Worm (Caenorhabditis elegans): ENCODE measurements around the gene srlf-18.

The srlf-18 gene

ce11 chrIV:11105724-11106123 lies 4.4 kb upstream of the srlf-18 start, which contains the start of gene srlf-24:
Gene srlf-24 (minus strand): TSS chrIV:11105824.
- no peak for TF ChIP-seq fos-1 (tag; optimal IDR thresholded peaks at IDR 0.05)
- TF ChIP-seq pha-4 (tag; optimal IDR thresholded peaks at IDR 0.05): no peak
- no peak for TF ChIP-seq nhr-25 (tag; optimal IDR thresholded peaks at IDR 0.05)
- no peak for TF ChIP-seq lsy-12 (tag; optimal IDR thresholded peaks at IDR 0.05)
- no peak for TF ChIP-seq jun-1 (tag; optimal IDR thresholded peaks at IDR 0.05)
- TF ChIP-seq elt-2 (tag; optimal IDR thresholded peaks at IDR 0.05): no peak
- TF ChIP-seq nhr-77 (tag; optimal IDR thresholded peaks at IDR 0.05): no peak
- TF ChIP-seq nhr-76 (tag; optimal IDR thresholded peaks at IDR 0.05): no peak

- no peak for TF ChIP-seq zag-1 (tag; optimal IDR thresholded peaks at IDR 0.05)
- TF ChIP-seq nhr-43 (tag; optimal IDR thresholded peaks at IDR 0.05; ENCODE audit: poor library complexity, severe bottlenecking): no peak
- TF ChIP-seq fkh-2 (tag; optimal IDR thresholded peaks at IDR 0.05): no peak
Measured at ce11 chrIV:11103501-11103900, 2.2 kb upstream of the srlf-18 start.

- TF ChIP-seq elt-1 (tag; optimal IDR thresholded peaks at IDR 0.05) (no peak), aly-2 (tag; optimal IDR thresholded peaks at IDR 0.05) (no peak), nhr-23 (tag; optimal IDR thresholded peaks at IDR 0.05) (no peak), nhr-77 (tag; optimal IDR thresholded peaks at IDR 0.05) (no peak), skn-1 (tag; optimal IDR thresholded peaks at IDR 0.05) (no peak), egl-27 (tag; optimal IDR thresholded peaks at IDR 0.05) (no peak), eor-1 (tag; optimal IDR thresholded peaks at IDR 0.05) (no peak), pha-4 (tag; optimal IDR thresholded peaks at IDR 0.05) (no peak), nhr-28 (tag; optimal IDR thresholded peaks at IDR 0.05) (no peak), ceh-16 (tag; optimal IDR thresholded peaks at IDR 0.05) (no peak), unc-39 (tag; optimal IDR thresholded peaks at IDR 0.05) (no peak), mdl-1 (tag; optimal IDR thresholded peaks at IDR 0.05) (no peak), fkh-10 (GFP tag; optimal IDR thresholded peaks at IDR 0.05) (no peak), nhr-25 (tag; optimal IDR thresholded peaks at IDR 0.05) (no peak), ceh-9 (tag; optimal IDR thresholded peaks at IDR 0.05) (no peak), unc-62 (GFP tag; optimal IDR thresholded peaks at IDR 0.05) (no peak)
Measured at ce11 chrIV:11102608-11103007, 1.3 kb upstream of the srlf-18 start, which contains the start of gene srlf-17. Gene srlf-17 (minus strand): TSS chrIV:11102708.

- no peak for TF ChIP-seq elt-3 (tag; optimal IDR thresholded peaks at IDR 0.05)
- no peak for TF ChIP-seq nhr-23 (tag; optimal IDR thresholded peaks at IDR 0.05)
- TF ChIP-seq ceh-82 (tag; optimal IDR thresholded peaks at IDR 0.05): no peak
Measured at ce11 chrIV:11100271-11100670, 1.0 kb downstream of the srlf-18 start, which contains the start of gene str-3. Gene str-3 (minus strand): TSS chrIV:11100371.

- no peak for TF ChIP-seq egl-27 (tag; optimal IDR thresholded peaks at IDR 0.05)
- TF ChIP-seq hmg-11 (tag; optimal IDR thresholded peaks at IDR 0.05): no peak
- TF ChIP-seq mml-1 (tag; optimal IDR thresholded peaks at IDR 0.05): no peak
- no peak for TF ChIP-seq ceh-82 (tag; optimal IDR thresholded peaks at IDR 0.05)
- TF ChIP-seq ztf-11 (tag; optimal IDR thresholded peaks at IDR 0.05): no peak
- TF ChIP-seq zag-1 (tag; optimal IDR thresholded peaks at IDR 0.05): no peak
- peak; percentile 37 for TF ChIP-seq pqm-1 (tag; optimal IDR thresholded peaks at IDR 0.05)
- no peak for TF ChIP-seq pha-4 (tag; optimal IDR thresholded peaks at IDR 0.05)
- TF ChIP-seq ZK546.5 (tag; optimal IDR thresholded peaks at IDR 0.05): no peak
- TF ChIP-seq nfya-1 (tag; optimal IDR thresholded peaks at IDR 0.05; ENCODE audit: insufficient read depth): peak; percentile 7
- TF ChIP-seq nhr-43 (tag; optimal IDR thresholded peaks at IDR 0.05; ENCODE audit: poor library complexity, severe bottlenecking): no peak
- no peak for TF ChIP-seq sea-2 (GFP tag; optimal IDR thresholded peaks at IDR 0.05)
- TF ChIP-seq fos-1 (tag; optimal IDR thresholded peaks at IDR 0.05): no peak
- TF ChIP-seq unc-39 (tag; optimal IDR thresholded peaks at IDR 0.05): no peak
- TF ChIP-seq ceh-9 (tag; optimal IDR thresholded peaks at IDR 0.05): no peak
- TF ChIP-seq elt-1 (tag; optimal IDR thresholded peaks at IDR 0.05): no peak
- peak; percentile 76 for TF ChIP-seq nhr-76 (tag; optimal IDR thresholded peaks at IDR 0.05)
- TF ChIP-seq aly-2 (tag; optimal IDR thresholded peaks at IDR 0.05): no peak
- no peak for TF ChIP-seq eor-1 (tag; optimal IDR thresholded peaks at IDR 0.05)
- TF ChIP-seq egl-5 (tag; optimal IDR thresholded peaks at IDR 0.05): no peak
- no peak for TF ChIP-seq elt-2 (tag; optimal IDR thresholded peaks at IDR 0.05)
- TF ChIP-seq tbx-2 (tag; optimal IDR thresholded peaks at IDR 0.05): no peak
- no peak for TF ChIP-seq lsy-12 (tag; optimal IDR thresholded peaks at IDR 0.05)
Measured at ce11 chrIV:11097795-11098194, 3.5 kb downstream of the srlf-18 start, which contains the start of gene M7.12. Gene M7.12 (minus strand): TSS chrIV:11097982.
